Fruit fly (Drosophila melanogaster) whole organism, wandering third instar larva: ENCODE measurements around the gene CG14204.
A peak's percentile ranks its signal among the peaks of the same experiment; 100 is the strongest.

Experiments used
- Abd-B ChIP-seq: fragments of >200 bp; optimal IDR thresholded peaks from 2 replicates; lab custom pipeline; 2017; ENCODE audit warnings: missing biosample characterization, missing genetic modification characterization
- CG32264 ChIP-seq: fragments of 200-800 bp; sonication (Bioruptor generic); optimal IDR thresholded peaks from 2 replicates; lab custom pipeline; 2016; ENCODE audit warnings: missing biosample characterization, missing genetic modification characterization
- CG9705 ChIP-seq: fragments of 200-800 bp; sonication (Bioruptor generic); optimal IDR thresholded peaks from 2 replicates; lab custom pipeline; 2018; ENCODE audit warnings: missing biosample characterization, mild to moderate bottlenecking, missing genetic modification characterization
- Dfd ChIP-seq: fragments of >200 bp; optimal IDR thresholded peaks from 2 replicates; lab custom pipeline; 2017; ENCODE audit warnings: missing biosample characterization, missing genetic modification characterization
- Dif ChIP-seq: fragments of 200-275, 200-300 bp; sonication (Bioruptor generic); optimal IDR thresholded peaks from 2 replicates; lab custom pipeline; 2018; ENCODE audit warnings: missing biosample characterization, missing genetic modification characterization; ENCODE audit not compliant: partially characterized antibody
- GATAd ChIP-seq: sonication (Bioruptor generic); optimal IDR thresholded peaks from 2 replicates; lab custom pipeline; 2016; ENCODE audit warnings: missing biosample characterization, missing genetic modification characterization
- HLH106 ChIP-seq: fragments of 200-800 bp; optimal IDR thresholded peaks from 3 replicates; lab custom pipeline; 2019; ENCODE audit warnings: missing biosample characterization, mild to moderate bottlenecking, missing genetic modification characterization, moderate library complexity
- Hnf4 ChIP-seq: fragments of 200-800 bp; sonication (Bioruptor generic); optimal IDR thresholded peaks from 2 replicates; lab custom pipeline; 2016; ENCODE audit warnings: missing biosample characterization, mild to moderate bottlenecking, missing genetic modification characterization
- Hr78 ChIP-seq: fragments of >200 bp; optimal IDR thresholded peaks from 2 replicates; lab custom pipeline; 2017; ENCODE audit warnings: missing biosample characterization, missing genetic modification characterization
- Hr83 ChIP-seq: fragments of 200-300 bp; sonication (Bioruptor generic); optimal IDR thresholded peaks from 2 replicates; lab custom pipeline; 2016; ENCODE audit warnings: missing biosample characterization, mild to moderate bottlenecking, missing genetic modification characterization, moderate library complexity; ENCODE audit not compliant: poor library complexity, severe bottlenecking
- Jra ChIP-seq: sonication (Bioruptor generic); optimal IDR thresholded peaks from 2 replicates; lab custom pipeline; 2016; ENCODE audit warnings: missing biosample characterization, missing genetic modification characterization
- Mio ChIP-seq: sonication (Bioruptor generic); optimal IDR thresholded peaks from 2 replicates; lab custom pipeline; 2016; ENCODE audit warnings: missing biosample characterization, missing genetic modification characterization
- Myc ChIP-seq: fragments of >200 bp; optimal IDR thresholded peaks from 2 replicates; lab custom pipeline; 2017
- N ChIP-seq: fragments of >200 bp; optimal IDR thresholded peaks from 2 replicates; lab custom pipeline; 2018; ENCODE audit warnings: missing biosample characterization, missing external identifiers, missing genetic modification characterization
- OdsH ChIP-seq: fragments of 200-800 bp; sonication (Bioruptor generic); optimal IDR thresholded peaks from 2 replicates; lab custom pipeline; 2016; ENCODE audit warnings: missing biosample characterization, mild to moderate bottlenecking, missing genetic modification characterization
- Rel ChIP-seq, 2 experiments: fragments of 200-800 bp; sonication (Bioruptor generic) in 1 of 2; optimal IDR thresholded peaks; 2 replicates in 1 of 2; 3 replicates in 1 of 2; lab custom pipeline; 2016 to 2019; ENCODE audit warnings: mild to moderate bottlenecking in 2 of 2, missing biosample characterization in 2 of 2, missing genetic modification characterization in 2 of 2, moderate library complexity in 1 of 2
- Sp1 ChIP-seq: fragments of 200-800 bp; sonication (Bioruptor generic); optimal IDR thresholded peaks from 3 replicates; lab custom pipeline; 2019; ENCODE audit warnings: missing biosample characterization, mild to moderate bottlenecking, missing genetic modification characterization, moderate library complexity
- Vsx2 ChIP-seq: fragments of 200-300, 225-300 bp; sonication (Bioruptor generic); optimal IDR thresholded peaks from 2 replicates; lab custom pipeline; 2018; ENCODE audit warnings: missing biosample characterization, missing genetic modification characterization; ENCODE audit not compliant: partially characterized antibody
- br ChIP-seq: fragments of 200-800 bp; sonication (Bioruptor generic); optimal IDR thresholded peaks from 2 replicates; lab custom pipeline; 2016; ENCODE audit warnings: missing biosample characterization, missing genetic modification characterization
- brk ChIP-seq: fragments of 200-800 bp; sonication (Bioruptor generic); optimal IDR thresholded peaks from 2 replicates; lab custom pipeline; 2016; ENCODE audit warnings: missing biosample characterization, mild to moderate bottlenecking, missing genetic modification characterization
- dl ChIP-seq, 2 experiments: fragments of 175-275, 200-275 bp in 1 of 2; fragments of 200-275 bp in 1 of 2; sonication (Bioruptor generic); optimal IDR thresholded peaks; lab custom pipeline; 2018; ENCODE audit warnings: mild to moderate bottlenecking in 2 of 2, missing biosample characterization in 2 of 2, missing genetic modification characterization in 2 of 2, moderate library complexity in 2 of 2; ENCODE audit not compliant: partially characterized antibody in 2 of 2, insufficient read depth in 1 of 2
- dmrt93B ChIP-seq: fragments of 200-800 bp; sonication (Bioruptor generic); optimal IDR thresholded peaks from 2 replicates; lab custom pipeline; 2018; ENCODE audit warnings: missing biosample characterization, mild to moderate bottlenecking, missing genetic modification characterization
- dsf ChIP-seq: sonication (Bioruptor generic); optimal IDR thresholded peaks from 2 replicates; lab custom pipeline; 2016; ENCODE audit warnings: missing biosample characterization, missing genetic modification characterization, borderline replicate concordance
- ey ChIP-seq: fragments of 200-800 bp; sonication (Bioruptor generic); optimal IDR thresholded peaks from 2 replicates; lab custom pipeline; 2016; ENCODE audit warnings: missing biosample characterization, missing genetic modification characterization
- foxo ChIP-seq, 2 experiments: fragments of 200-800 bp; sonication (Bioruptor generic); optimal IDR thresholded peaks; 2 replicates in 1 of 2; 3 replicates in 1 of 2; lab custom pipeline; 2016 to 2017; ENCODE audit warnings: missing biosample characterization in 2 of 2, missing genetic modification characterization in 2 of 2
- fru ChIP-seq: fragments of 200-800 bp; sonication (Bioruptor generic); optimal IDR thresholded peaks from 3 replicates; lab custom pipeline; 2016; ENCODE audit warnings: missing biosample characterization, mild to moderate bottlenecking, missing genetic modification characterization
- jim ChIP-seq: fragments of 175-275, 200-325 bp; sonication (Bioruptor generic); optimal IDR thresholded peaks from 2 replicates; lab custom pipeline; 2016; ENCODE audit warnings: missing biosample characterization, mild to moderate bottlenecking, missing genetic modification characterization
- lola ChIP-seq: fragments of >200 bp; optimal IDR thresholded peaks from 2 replicates; lab custom pipeline; 2017; ENCODE audit warnings: missing biosample characterization, missing genetic modification characterization
- pan ChIP-seq: fragments of >200 bp; optimal IDR thresholded peaks from 2 replicates; lab custom pipeline; 2017
- psq ChIP-seq: fragments of 200-800 bp; sonication (Bioruptor generic); optimal IDR thresholded peaks from 3 replicates; lab custom pipeline; 2017; ENCODE audit warnings: missing biosample characterization, mild to moderate bottlenecking, missing genetic modification characterization, moderate library complexity
- rgr ChIP-seq: fragments of 200-800 bp; sonication (Bioruptor generic); optimal IDR thresholded peaks from 3 replicates; lab custom pipeline; 2016; ENCODE audit warnings: missing biosample characterization, mild to moderate bottlenecking, missing genetic modification characterization
- sage ChIP-seq: fragments of 200-800 bp; sonication (Bioruptor generic); optimal IDR thresholded peaks from 2 replicates; lab custom pipeline; 2016; ENCODE audit warnings: missing biosample characterization, mild to moderate bottlenecking, missing genetic modification characterization
- sv ChIP-seq: fragments of 200-800 bp; sonication (Bioruptor generic); optimal IDR thresholded peaks from 3 replicates; lab custom pipeline; 2016; ENCODE audit warnings: missing biosample characterization, missing genetic modification characterization
- tai ChIP-seq: sonication (Bioruptor generic); optimal IDR thresholded peaks from 2 replicates; lab custom pipeline; 2016; ENCODE audit warnings: missing biosample characterization, missing genetic modification characterization
- usp ChIP-seq: fragments of >200 bp; optimal IDR thresholded peaks from 2 replicates; lab custom pipeline; 2017; ENCODE audit warnings: missing biosample characterization, missing genetic modification characterization
- woc ChIP-seq: sonication (Bioruptor generic); optimal IDR thresholded peaks from 2 replicates; lab custom pipeline; 2016; ENCODE audit warnings: missing biosample characterization, mild to moderate bottlenecking, missing genetic modification characterization

The CG14204 gene

dm6 chrX:19546658-19547038, 36.8 kb upstream of the CG14204 start:
- TF ChIP-seq dmrt93B (GFP tag; lab: Kevin White, UChicago) (no peak), usp (no peak), Dif (GFP tag; lab: Kevin White, UChicago) (peak; percentile 26), sv (GFP tag; lab: Kevin White, UChicago) (no peak)

DNA sequence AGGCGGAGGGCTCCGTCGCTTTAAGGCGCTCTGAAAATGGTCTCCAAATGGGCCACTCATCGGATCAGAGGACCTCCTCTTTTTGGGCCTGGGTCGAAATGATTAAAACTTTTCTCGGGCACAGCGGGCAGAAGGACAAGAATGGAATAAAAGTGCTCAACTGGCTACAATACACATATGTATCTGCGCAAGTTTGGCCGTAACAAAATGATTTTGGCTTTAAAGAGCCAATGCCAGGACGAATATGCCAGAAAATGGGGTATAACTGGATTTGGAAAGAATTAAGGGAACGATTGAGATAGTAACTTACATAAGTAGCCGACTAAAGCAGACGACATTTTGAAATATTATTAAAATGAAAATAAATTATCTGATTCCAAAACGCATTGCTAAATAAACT, 36.0 kb upstream of the CG14204 start, which contains the start of gene CG32532:
Gene CG32532, minus strand, starts transcription at position 101 of the 400 bp plus-strand sequence.
- TF ChIP-seq rgr (GFP tag; lab: Kevin White, UChicago) (no peak), GATAd (no peak), usp (no peak), Mio (no peak), Rel (GFP tag; optimal IDR thresholded peaks at IDR 0.05; lab: Kevin White, UChicago) (no peak), Rel (tag; optimal IDR thresholded peaks at IDR 0.05; lab: Kevin White, UChicago) (no peak), psq (GFP tag; lab: Kevin White, UChicago) (no peak), ey (no peak), foxo (GFP tag; optimal IDR thresholded peaks at IDR 0.05; lab: Kevin White, UChicago) (no peak), Hnf4 (GFP tag; lab: Kevin White, UChicago) (no peak), dl (GFP tag; optimal IDR thresholded peaks at IDR 0.05; lab: Kevin White, UChicago; ENCODE audit: insufficient read depth in 1 of 2, partially characterized antibody in 2 of 2) (no peak), fru (GFP tag; lab: Kevin White, UChicago) (no peak), sv (GFP tag; lab: Kevin White, UChicago) (no peak), HLH106 (tag; lab: Kevin White, UChicago) (no peak), Hr78 (no peak)

DNA sequence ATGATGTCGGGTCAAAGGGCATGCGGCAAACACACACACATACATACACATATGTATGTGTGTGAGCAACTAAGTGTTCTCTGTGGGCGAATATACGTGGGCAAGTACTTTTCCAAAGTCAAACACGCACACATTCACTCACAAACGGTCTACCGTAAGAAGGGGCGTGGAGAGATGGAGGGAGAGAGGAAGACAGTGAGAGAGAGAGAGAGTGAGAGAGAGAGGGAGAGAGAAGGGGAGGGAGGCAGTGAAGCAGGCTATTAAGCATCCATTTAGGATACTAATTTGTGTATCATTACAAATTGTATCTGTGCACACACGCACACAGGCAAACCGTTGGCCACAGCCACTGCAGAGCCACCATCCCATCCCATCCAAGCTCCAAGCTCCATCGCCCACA, 35.0 kb upstream of the CG14204 start:
- no peak for TF ChIP-seq Hr78
- TF ChIP-seq dsf (GFP tag; lab: Kevin White, UChicago): no peak

DNA sequence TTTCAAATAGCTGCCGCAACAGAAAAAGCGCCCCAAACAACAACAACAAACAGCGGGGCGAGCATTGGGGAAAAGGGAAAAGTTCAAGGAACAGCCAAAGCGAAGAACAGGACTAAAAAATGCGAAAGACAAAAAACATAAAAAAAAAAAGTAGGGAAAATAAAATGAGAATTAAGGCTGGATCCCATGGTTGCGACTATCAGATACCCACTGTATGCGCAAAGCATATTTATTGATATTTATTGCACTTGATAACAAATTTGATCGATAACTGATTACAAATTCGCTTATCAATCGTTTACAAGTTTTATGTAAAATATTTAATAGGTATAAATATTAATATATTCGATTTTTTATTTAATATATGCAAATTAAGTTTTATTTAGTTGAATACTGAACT, 33.8 kb upstream of the CG14204 start:
- TF ChIP-seq tai (GFP tag; lab: Kevin White, UChicago) (no peak), sv (GFP tag; lab: Kevin White, UChicago) (no peak), GATAd (no peak), jim (no peak), dmrt93B (GFP tag; lab: Kevin White, UChicago) (no peak), HLH106 (tag; lab: Kevin White, UChicago) (no peak), psq (GFP tag; lab: Kevin White, UChicago) (no peak), CG32264 (GFP tag; lab: Kevin White, UChicago) (no peak), lola (GFP tag; lab: Kevin White, UChicago) (no peak), Sp1 (no peak), brk (GFP tag; lab: Kevin White, UChicago) (no peak), foxo (GFP tag; optimal IDR thresholded peaks at IDR 0.05; lab: Kevin White, UChicago) (no peak), woc (GFP tag; lab: Kevin White, UChicago) (no peak), Rel (GFP tag; optimal IDR thresholded peaks at IDR 0.05; lab: Kevin White, UChicago) (no peak), Rel (tag; optimal IDR thresholded peaks at IDR 0.05; lab: Kevin White, UChicago) (no peak), N (GFP tag; lab: Kevin White, UChicago) (no peak), usp (no peak), fru (GFP tag; lab: Kevin White, UChicago) (no peak), pan (lab: Kevin White, UChicago) (no peak)

dm6 chrX:19565714-19566316, 17.6 kb upstream of the CG14204 start, which contains the start of the genes Grip84 and car:
Gene Grip84, minus strand, starts transcription at chrX:19565764.
Gene car, plus strand, starts transcription at chrX:19566019.
- TF ChIP-seq Jra (GFP tag; lab: Kevin White, UChicago): no peak
- TF ChIP-seq HLH106 (tag; lab: Kevin White, UChicago): peak; percentile 66
- no peak for TF ChIP-seq foxo (GFP tag; optimal IDR thresholded peaks at IDR 0.05; lab: Kevin White, UChicago)
- TF ChIP-seq br: no peak
- no peak for TF ChIP-seq Vsx2 (GFP tag; lab: Kevin White, UChicago)
- no peak for TF ChIP-seq dmrt93B (GFP tag; lab: Kevin White, UChicago)
- TF ChIP-seq fru (GFP tag; lab: Kevin White, UChicago): peak; percentile 53
- peak; percentile 48 for TF ChIP-seq psq (GFP tag; lab: Kevin White, UChicago)
- TF ChIP-seq CG9705 (GFP tag; lab: Kevin White, UChicago): peak; percentile 37
- no peak for TF ChIP-seq Rel (GFP tag; optimal IDR thresholded peaks at IDR 0.05; lab: Kevin White, UChicago)
- TF ChIP-seq Rel (tag; optimal IDR thresholded peaks at IDR 0.05; lab: Kevin White, UChicago): no peak
- no peak for TF ChIP-seq tai (GFP tag; lab: Kevin White, UChicago)
- TF ChIP-seq Hr78: no peak
- TF ChIP-seq Dfd (GFP tag; lab: Kevin White, UChicago): no peak
- no peak for TF ChIP-seq brk (GFP tag; lab: Kevin White, UChicago)
- no peak for TF ChIP-seq Abd-B
- no peak for TF ChIP-seq pan (lab: Kevin White, UChicago)
- TF ChIP-seq N (GFP tag; lab: Kevin White, UChicago): peak; percentile 64
- no peak for TF ChIP-seq Hr83 (GFP tag; lab: Kevin White, UChicago)
- TF ChIP-seq ey: peak; percentile 32
- TF ChIP-seq woc (GFP tag; lab: Kevin White, UChicago): no peak
- no peak for TF ChIP-seq lola (GFP tag; lab: Kevin White, UChicago)
- no peak for TF ChIP-seq Mio
- no peak for TF ChIP-seq GATAd
- TF ChIP-seq Hnf4 (GFP tag; lab: Kevin White, UChicago): no peak
- peak; percentile 58 for TF ChIP-seq sv (GFP tag; lab: Kevin White, UChicago)
- TF ChIP-seq Sp1: no peak
- TF ChIP-seq OdsH (GFP tag; lab: Kevin White, UChicago): no peak
- no peak for TF ChIP-seq dsf (GFP tag; lab: Kevin White, UChicago)
- TF ChIP-seq Myc (lab: Kevin White, UChicago): no peak
- TF ChIP-seq usp: no peak
- no peak for TF ChIP-seq CG32264 (GFP tag; lab: Kevin White, UChicago)
- TF ChIP-seq dl (GFP tag; optimal IDR thresholded peaks at IDR 0.05; lab: Kevin White, UChicago; ENCODE audit: insufficient read depth in 1 of 2, partially characterized antibody in 2 of 2): no peak
- no peak for TF ChIP-seq sage (GFP tag; lab: Kevin White, UChicago)
